Fruit fly (Drosophila melanogaster): ENCODE data around the gene CG12531.

Gene CG12531

dm6 chrX:19754152-19754579 is 35.4 kb downstream of the CG12531 start:
- TF ChIP-seq CG17801 (GFP tag; optimal IDR thresholded peaks at IDR 0.05; ENCODE audit: partially characterized antibody), result no peak

- TF ChIP-seq CG17801 (GFP tag; optimal IDR thresholded peaks at IDR 0.05; ENCODE audit: partially characterized antibody), result no peak
Observed at dm6 chrX:19754705-19755403, 36.1 kb downstream of the CG12531 start.

- TF ChIP-seq CG17801 (GFP tag; optimal IDR thresholded peaks at IDR 0.05; ENCODE audit: partially characterized antibody), result no peak
Observed at dm6 chrX:19762167-19762566, 43.4 kb downstream of the CG12531 start.

dm6 chrX:19763440-19764002 is 44.8 kb downstream of the CG12531 start:
- TF ChIP-seq CG17801 (GFP tag; optimal IDR thresholded peaks at IDR 0.05; ENCODE audit: partially characterized antibody), result no peak

dm6 chrX:19764824-19765489 is 46.2 kb downstream of the CG12531 start, which contains the start of gene CG12702:
CG12702 (minus strand) TSS chrX:19764874.
- TF ChIP-seq CG17801 (GFP tag; optimal IDR thresholded peaks at IDR 0.05; ENCODE audit: partially characterized antibody), result no peak

- no peak for TF ChIP-seq CG17801 (GFP tag; optimal IDR thresholded peaks at IDR 0.05; ENCODE audit: partially characterized antibody)
Observed at dm6 chrX:19765490-19766212, 46.9 kb downstream of the CG12531 start.

dm6 chrX:19769821-19770519 is 51.2 kb downstream of the CG12531 start:
- TF ChIP-seq CG17801 (GFP tag; optimal IDR thresholded peaks at IDR 0.05; ENCODE audit: partially characterized antibody), result no peak

dm6 chrX:19772002-19772622 is 53.4 kb downstream of the CG12531 start:
- no peak for TF ChIP-seq CG17801 (GFP tag; optimal IDR thresholded peaks at IDR 0.05; ENCODE audit: partially characterized antibody)

dm6 chrX:19773734-19774702 is 55.3 kb downstream of the CG12531 start:
- TF ChIP-seq CG17801 (GFP tag; optimal IDR thresholded peaks at IDR 0.05; ENCODE audit: partially characterized antibody), result no peak

- TF ChIP-seq CG17801 (GFP tag; optimal IDR thresholded peaks at IDR 0.05; ENCODE audit: partially characterized antibody), result no peak
Observed at dm6 chrX:19775055-19775645, 56.4 kb downstream of the CG12531 start.

Measured in ovary, adult (tissue).